Fruit fly (Drosophila melanogaster) whole organism, embryonic: ENCODE results near the gene CG6749.

Experiments
- Abd-B ChIP-seq: fragments of 200-800 bp; sonication (Bioruptor generic); optimal IDR thresholded peaks from 2 replicates; lab custom pipeline; 2018; ENCODE audit warnings: missing biosample characterization, mild to moderate bottlenecking, missing genetic modification characterization, moderate library complexity
- Aef1 ChIP-seq: fragments of 200-800 bp; sonication (Bioruptor generic); IDR thresholded peaks from 3 replicates; pipeline ENCODE4 v1.3.6; 2022; ENCODE audit warnings: missing biosample characterization, missing genetic modification characterization
- Bdp1 ChIP-seq: fragments of 200-800 bp; sonication (Bioruptor generic); optimal IDR thresholded peaks from 3 replicates; lab custom pipeline; 2016; ENCODE audit warnings: missing biosample characterization, missing genetic modification characterization
- Blimp-1 ChIP-seq: fragments of 200-800 bp; sonication (Bioruptor generic); optimal IDR thresholded peaks from 3 replicates; lab custom pipeline; 2018; ENCODE audit warnings: missing biosample characterization, missing genetic modification characterization, mild to moderate bottlenecking, moderate library complexity, missing genetic modification reagents
- BtbVII ChIP-seq: fragments of 200-800 bp; sonication (Bioruptor generic); optimal IDR thresholded peaks from 3 replicates; lab custom pipeline; 2017; ENCODE audit warnings: missing biosample characterization, mild to moderate bottlenecking, missing genetic modification characterization
- C15 ChIP-seq: fragments of 200-800 bp; sonication (Bioruptor generic); IDR thresholded peaks from 3 replicates; pipeline ENCODE4 v1.3.6; 2022; ENCODE audit warnings: missing biosample characterization, missing genetic modification characterization
- CG10274 ChIP-seq: fragments of 200-800 bp; sonication (Bioruptor generic); optimal IDR thresholded peaks from 3 replicates; lab custom pipeline; 2017; ENCODE audit warnings: missing biosample characterization, mild to moderate bottlenecking, missing genetic modification characterization
- CG10654 ChIP-seq: fragments of 200-800 bp; sonication (Bioruptor generic); optimal IDR thresholded peaks from 2 replicates; lab custom pipeline; 2016; ENCODE audit warnings: missing biosample characterization, missing genetic modification characterization
- CG13624 ChIP-seq: fragments of 200-800 bp; sonication (Bioruptor generic); optimal IDR thresholded peaks from 2 replicates; lab custom pipeline; 2016; ENCODE audit warnings: missing biosample characterization, missing genetic modification characterization
- CG14965 ChIP-seq: fragments of 200-800 bp; sonication (Bioruptor generic); optimal IDR thresholded peaks from 2 replicates; lab custom pipeline; 2016; ENCODE audit warnings: missing biosample characterization, missing genetic modification characterization, borderline replicate concordance
- CG15514 ChIP-seq: fragments of 200-800 bp; sonication (Bioruptor generic); optimal IDR thresholded peaks from 3 replicates; lab custom pipeline; 2017; ENCODE audit warnings: missing biosample characterization, missing genetic modification characterization, mild to moderate bottlenecking, moderate library complexity, missing genetic modification reagents
- CG2129 ChIP-seq: fragments of 200-800 bp; sonication (Bioruptor generic); IDR thresholded peaks from 2 replicates; pipeline ENCODE4 v1.3.6; 2022; ENCODE audit warnings: missing biosample characterization, missing genetic modification characterization; ENCODE audit not compliant: partially characterized antibody
- CG2678 ChIP-seq: fragments of 200-800 bp; sonication (Bioruptor generic); optimal IDR thresholded peaks from 3 replicates; lab custom pipeline; 2019; ENCODE audit warnings: missing biosample characterization, mild to moderate bottlenecking, missing genetic modification characterization, moderate library complexity
- CG2712 ChIP-seq: fragments of 200-800 bp; optimal IDR thresholded peaks from 3 replicates; lab custom pipeline; 2019; ENCODE audit warnings: missing biosample characterization, mild to moderate bottlenecking, missing genetic modification characterization, moderate library complexity
- CG4617 ChIP-seq: fragments of 200-800 bp; sonication (Bioruptor generic); optimal IDR thresholded peaks from 3 replicates; lab custom pipeline; 2016; ENCODE audit warnings: missing biosample characterization, missing genetic modification characterization, borderline replicate concordance
- CG4707 ChIP-seq: fragments of 200-800 bp; sonication (Bioruptor generic); optimal IDR thresholded peaks from 2 replicates; lab custom pipeline; 2018; ENCODE audit warnings: missing biosample characterization, mild to moderate bottlenecking, missing genetic modification characterization, moderate library complexity
- CHES-1-like ChIP-seq: fragments of 200-800 bp; sonication (Bioruptor generic); optimal IDR thresholded peaks from 2 replicates; lab custom pipeline; 2016; ENCODE audit warnings: missing biosample characterization, missing genetic modification characterization
- Dad ChIP-seq: fragments of 200-800 bp; sonication (Bioruptor generic); optimal IDR thresholded peaks from 3 replicates; lab custom pipeline; 2016; ENCODE audit warnings: missing biosample characterization, missing genetic modification characterization
- Doc3 ChIP-seq: fragments of 200-800 bp; sonication (Bioruptor generic); IDR thresholded peaks from 3 replicates; pipeline ENCODE4 v1.3.6; 2022; ENCODE audit warnings: missing biosample characterization, missing genetic modification characterization; ENCODE audit not compliant: partially characterized antibody
- E2f2 ChIP-seq: fragments of 200-800 bp; sonication (Bioruptor generic); IDR thresholded peaks from 2 replicates; pipeline ENCODE4 v1.3.6; 2022; ENCODE audit warnings: missing biosample characterization, missing genetic modification characterization
- Ets97D ChIP-seq: fragments of 200-800 bp; sonication (Bioruptor generic); optimal IDR thresholded peaks from 3 replicates; lab custom pipeline; 2016; ENCODE audit warnings: missing biosample characterization, missing genetic modification characterization
- H2.0 ChIP-seq: fragments of 200-800 bp; sonication (Bioruptor generic); IDR thresholded peaks from 2 replicates; pipeline ENCODE4 v1.3.6; 2022; ENCODE audit warnings: missing biosample characterization, missing genetic modification characterization
- HmgZ ChIP-seq: fragments of 200-800 bp; sonication (Bioruptor generic); optimal IDR thresholded peaks from 2 replicates; lab custom pipeline; 2018; ENCODE audit warnings: missing biosample characterization, mild to moderate bottlenecking, missing genetic modification characterization
- Med ChIP-seq: fragments of 200-800 bp; sonication (Bioruptor generic); peaks from one replicate; lab custom pipeline; 2016; ENCODE audit warnings: missing biosample characterization, missing genetic modification characterization, mild to moderate bottlenecking, inconsistent platforms, moderate library complexity
- Neu2 ChIP-seq: fragments of 200-800 bp; sonication (Bioruptor generic); optimal IDR thresholded peaks from 3 replicates; lab custom pipeline; 2016; ENCODE audit warnings: missing biosample characterization, missing genetic modification characterization, borderline replicate concordance
- Opbp ChIP-seq: fragments of 200-800 bp; sonication (Bioruptor generic); IDR thresholded peaks from 3 replicates; pipeline ENCODE4 v1.3.6; 2022; ENCODE audit warnings: missing biosample characterization, missing genetic modification characterization; ENCODE audit not compliant: partially characterized antibody
- Side ChIP-seq: fragments of 200-800 bp; sonication (Bioruptor generic); optimal IDR thresholded peaks from 2 replicates; lab custom pipeline; 2016; ENCODE audit warnings: missing biosample characterization, missing genetic modification characterization
- Sin3A ChIP-seq: fragments of >200 bp; optimal IDR thresholded peaks from 2 replicates; lab custom pipeline; 2018
- Sry-β ChIP-seq: fragments of 200-800 bp; sonication (Bioruptor generic); optimal IDR thresholded peaks from 2 replicates; lab custom pipeline; 2018; ENCODE audit warnings: missing biosample characterization, mild to moderate bottlenecking, missing genetic modification characterization, moderate library complexity
- Ssrp ChIP-seq: fragments of 200-800 bp; sonication (Bioruptor generic); optimal IDR thresholded peaks from 2 replicates; lab custom pipeline; 2018; ENCODE audit warnings: missing biosample characterization, mild to moderate bottlenecking, missing genetic modification characterization, moderate library complexity
- Taf1 ChIP-seq: fragments of 200-800 bp; sonication (Bioruptor generic); IDR thresholded peaks from 2 replicates; pipeline ENCODE4 v1.3.6; 2022; ENCODE audit warnings: missing biosample characterization, missing genetic modification characterization
- abd-A ChIP-seq: fragments of 200-800 bp; sonication (Bioruptor generic); optimal IDR thresholded peaks from 3 replicates; lab custom pipeline; 2019; ENCODE audit warnings: missing biosample characterization, mild to moderate bottlenecking, missing genetic modification characterization, moderate library complexity
- amos ChIP-seq: fragments of 200-800 bp; sonication (Bioruptor generic); IDR thresholded peaks from 2 replicates; pipeline ENCODE4 v1.3.6; 2022; ENCODE audit warnings: missing biosample characterization, missing genetic modification characterization; ENCODE audit not compliant: partially characterized antibody
- btn ChIP-seq: fragments of 200-800 bp; sonication (Bioruptor generic); optimal IDR thresholded peaks from 2 replicates; lab custom pipeline; 2016; ENCODE audit warnings: missing biosample characterization, missing genetic modification characterization
- dmrt11E ChIP-seq: fragments of 200-800 bp; sonication (Bioruptor generic); optimal IDR thresholded peaks from 3 replicates; lab custom pipeline; 2018; ENCODE audit warnings: missing biosample characterization, mild to moderate bottlenecking, missing genetic modification characterization, moderate library complexity
- exex ChIP-seq: fragments of 200-800 bp; sonication (Bioruptor generic); optimal IDR thresholded peaks from 4 replicates; lab custom pipeline; 2018; ENCODE audit warnings: missing biosample characterization, mild to moderate bottlenecking, missing genetic modification characterization, moderate library complexity
- gfzf ChIP-seq: fragments of 200-800 bp; sonication (Bioruptor generic); optimal IDR thresholded peaks from 2 replicates; lab custom pipeline; 2016; ENCODE audit warnings: missing biosample characterization, mild to moderate bottlenecking, missing genetic modification characterization, moderate library complexity
- gro ChIP-seq: fragments of 200-800 bp; sonication (Bioruptor generic); optimal IDR thresholded peaks from 2 replicates; lab custom pipeline; 2016; ENCODE audit warnings: missing biosample characterization, missing genetic modification characterization
- jumu ChIP-seq: fragments of 200-800 bp; sonication (Bioruptor generic); optimal IDR thresholded peaks from 3 replicates; lab custom pipeline; 2016; ENCODE audit warnings: missing biosample characterization, missing genetic modification characterization
- lilli ChIP-seq: fragments of 200-800 bp; sonication (Bioruptor generic); optimal IDR thresholded peaks from 3 replicates; lab custom pipeline; 2016; ENCODE audit warnings: missing biosample characterization, missing genetic modification characterization
- onecut ChIP-seq: fragments of 200-800 bp; sonication (Bioruptor generic); IDR thresholded peaks from 2 replicates; pipeline ENCODE4 v1.3.6; 2022; ENCODE audit warnings: missing biosample characterization, missing genetic modification characterization
- pan ChIP-seq, 4 experiments: fragments of >200 bp in 3 of 4; fragments of 200-800 bp in 1 of 4; sonication (Bioruptor generic) in 1 of 4; optimal IDR thresholded peaks in 3 of 4; IDR thresholded peaks in 1 of 4; 2 replicates each; pipeline versions ENCODE4 v1.3.6 to Lab custom; 2017 to 2022; ENCODE audit warnings: missing biosample characterization in 2 of 4, missing genetic modification characterization in 2 of 4, mixed read lengths in 1 of 4
- pzg ChIP-seq: fragments of 200-800 bp; sonication (Bioruptor generic); optimal IDR thresholded peaks from 3 replicates; lab custom pipeline; 2018; ENCODE audit warnings: missing biosample characterization, mild to moderate bottlenecking, missing genetic modification characterization, moderate library complexity
- sens ChIP-seq: fragments of 200-800 bp; sonication (Bioruptor generic); peaks from one replicate; lab custom pipeline; 2016; ENCODE audit warnings: missing biosample characterization, missing genetic modification characterization
- shn ChIP-seq: fragments of 200-800 bp; sonication (Bioruptor generic); optimal IDR thresholded peaks from 3 replicates; lab custom pipeline; 2016; ENCODE audit warnings: missing biosample characterization, missing genetic modification characterization
- sug ChIP-seq: fragments of 200-800 bp; optimal IDR thresholded peaks from 2 replicates; lab custom pipeline; 2019; ENCODE audit warnings: missing biosample characterization, mild to moderate bottlenecking, missing genetic modification characterization, moderate library complexity
- ttk ChIP-seq: fragments of 200-800 bp; sonication (Bioruptor generic); IDR thresholded peaks from 2 replicates; pipeline ENCODE4 v2.1.2; 2022; ENCODE audit warnings: missing biosample characterization, missing genetic modification characterization
- tx ChIP-seq: fragments of 200-800 bp; sonication (Bioruptor generic); optimal IDR thresholded peaks from 2 replicates; lab custom pipeline; 2016; ENCODE audit warnings: missing biosample characterization, missing genetic modification characterization
- vvl ChIP-seq: fragments of 200-800 bp; sonication (Bioruptor generic); IDR thresholded peaks from 2 replicates; pipeline ENCODE4 v1.3.6; 2022; ENCODE audit warnings: missing biosample characterization, missing genetic modification characterization
- zfh2 ChIP-seq: fragments of 200-800 bp; sonication (Bioruptor generic); optimal IDR thresholded peaks from 2 replicates; lab custom pipeline; 2016; ENCODE audit warnings: missing biosample characterization, missing genetic modification characterization

CG6749 gene

DNA sequence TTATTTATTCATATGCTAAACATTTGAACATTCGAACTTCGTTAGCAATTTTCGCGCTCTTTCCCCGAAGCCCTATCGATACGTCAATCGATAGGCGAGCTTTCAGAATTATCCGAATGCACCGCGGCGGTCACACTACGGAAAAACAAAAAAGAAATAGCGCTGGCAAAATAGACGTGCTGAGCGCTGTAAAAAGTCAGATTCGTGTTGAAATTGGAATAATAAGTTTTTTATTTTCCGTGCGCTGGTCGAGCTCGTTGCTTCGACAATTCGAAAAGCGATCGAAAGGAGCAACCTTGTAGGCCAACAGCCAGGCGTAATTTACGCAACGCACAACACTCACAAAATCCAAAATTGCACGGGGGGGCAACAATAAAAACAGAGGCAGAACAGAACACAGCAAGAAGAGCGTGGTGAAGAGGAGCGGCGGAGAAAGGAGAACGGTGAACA lies 35.4 kb downstream of the CG6749 start, which contains the start of gene Ubc4 (continued):
- TF ChIP-seq pan (optimal IDR thresholded peaks at IDR 0.05; lab: Kevin White, UChicago) (no peak), pan (GFP tag; optimal IDR thresholded peaks at IDR 0.05 in 1 of 2, IDR thresholded peaks at IDR 0.05 in 1 of 2) (no peak), vvl (peak; percentile 58), H2.0 (no peak), abd-A (no peak), sens (GFP tag; lab: Kevin White, UChicago) (peak; percentile 53), CG4617 (GFP tag; lab: Kevin White, UChicago) (peak; percentile 81), sug (tag; lab: Kevin White, UChicago) (peak; percentile 78), Ets97D (GFP tag; lab: Kevin White, UChicago) (peak; percentile 54), Neu2 (GFP tag; lab: Kevin White, UChicago) (no peak), CG2712 (tag; lab: Kevin White, UChicago) (peak; percentile 15), C15 (GFP tag; lab: Robert Waterston, UW) (no peak), dmrt11E (tag; lab: Kevin White, UChicago) (no peak), Ssrp (tag; lab: Kevin White, UChicago) (no peak), tx (GFP tag; lab: Kevin White, UChicago) (no peak), btn (GFP tag; lab: Kevin White, UChicago) (no peak), CG10654 (no peak), Sin3A (lab: Kevin White, UChicago) (peak; percentile 18), gfzf (GFP tag; lab: Kevin White, UChicago) (peak; percentile 82), onecut (GFP tag; lab: Robert Waterston, UW) (no peak), ttk (GFP tag; lab: Robert Waterston, UW) (no peak), CG2129 (GFP tag; lab: Robert Waterston, UW) (0 out of 2 replicates have a peak, but pooled peaks have one; percentile 22), CG15514 (peak; percentile 53), CG4707 (GFP tag; lab: Kevin White, UChicago) (no peak), CG10274 (no peak), shn (GFP tag; lab: Kevin White, UChicago) (peak; percentile 5), pzg (peak; percentile 92), gro (GFP tag; lab: Kevin White, UChicago) (peak; percentile 42), Taf1 (GFP tag; lab: Robert Waterston, UW) (no peak), CG14965 (GFP tag; lab: Kevin White, UChicago) (no peak), amos (GFP tag; lab: Robert Waterston, UW) (peak; percentile 91; the same call in 1 of the 2 replicates), Side (GFP tag; lab: Kevin White, UChicago) (peak; percentile 32), lilli (GFP tag; lab: Kevin White, UChicago) (peak; percentile 42), zfh2 (GFP tag; lab: Kevin White, UChicago) (peak; percentile 20), jumu (no peak), BtbVII (GFP tag; lab: Kevin White, UChicago) (no peak), CG2678 (tag; lab: Kevin White, UChicago) (no peak), Aef1 (GFP tag; lab: Robert Waterston, UW) (0 out of 3 replicates have a peak, but pooled peaks have one; percentile 23), CG13624 (peak; percentile 8), HmgZ (peak; percentile 55), Abd-B (GFP tag; lab: Kevin White, UChicago) (peak; percentile 5), Opbp (GFP tag; lab: Robert Waterston, UW) (peak; percentile 81), Sry-β (GFP tag; lab: Kevin White, UChicago) (peak; percentile 38), Bdp1 (GFP tag; lab: Kevin White, UChicago) (no peak), Blimp-1 (GFP tag; lab: Kevin White, UChicago) (no peak), Dad (GFP tag; lab: Kevin White, UChicago) (peak; percentile 2), Med (GFP tag; lab: Kevin White, UChicago) (peak; percentile 88), Doc3 (GFP tag; lab: Robert Waterston, UW) (peak; percentile 73), CHES-1-like (GFP tag; lab: Kevin White, UChicago) (peak; percentile 11), exex (no peak), E2f2 (GFP tag; lab: Robert Waterston, UW) (peak; percentile 98)
